Fruit fly (Drosophila melanogaster) whole organism, pupa: ENCODE results near the gene CG4766.

Experiments used
- CG10348 ChIP-seq: fragments of 200-800 bp; sonication (Bioruptor generic); IDR thresholded peaks from 2 replicates; pipeline ENCODE4 v1.3.6; 2022; ENCODE audit warnings: missing biosample characterization, missing genetic modification characterization
- CG12605 ChIP-seq: fragments of 200-800 bp; sonication (Bioruptor generic); IDR thresholded peaks from 2 replicates; pipeline ENCODE4 v1.3.6; 2022; ENCODE audit warnings: missing biosample characterization, missing genetic modification characterization
- CG17806 ChIP-seq: fragments of 200-800 bp; sonication (Bioruptor generic); optimal IDR thresholded peaks from 2 replicates; lab custom pipeline; 2018; ENCODE audit warnings: missing biosample characterization, mild to moderate bottlenecking, missing genetic modification characterization, moderate library complexity
- CG4496 ChIP-seq: fragments of 200-800 bp; sonication (Bioruptor generic); IDR thresholded peaks from 3 replicates; pipeline ENCODE4 v1.3.6; 2022; ENCODE audit warnings: missing biosample characterization, missing genetic modification characterization
- CG8301 ChIP-seq: fragments of 200-800 bp; sonication (Bioruptor generic); optimal IDR thresholded peaks from 2 replicates; lab custom pipeline; 2018; ENCODE audit warnings: missing biosample characterization, mild to moderate bottlenecking, missing genetic modification characterization
- CG9948 ChIP-seq: fragments of 200-800 bp; sonication (Bioruptor generic); optimal IDR thresholded peaks from 2 replicates; lab custom pipeline; 2018; ENCODE audit warnings: missing biosample characterization, mild to moderate bottlenecking, missing genetic modification characterization, moderate library complexity
- D1 ChIP-seq: fragments of 200-800 bp; sonication (Bioruptor generic); optimal IDR thresholded peaks from 2 replicates; lab custom pipeline; 2018; ENCODE audit warnings: missing biosample characterization, mild to moderate bottlenecking, missing genetic modification characterization, moderate library complexity
- EcR ChIP-seq: fragments of 200-800 bp; sonication (Bioruptor generic); optimal IDR thresholded peaks from 3 replicates; lab custom pipeline; 2019; ENCODE audit warnings: missing biosample characterization, missing genetic modification characterization, mild to moderate bottlenecking, moderate library complexity, missing genetic modification reagents
- Pif1A ChIP-seq: fragments of 200-800 bp; sonication (Bioruptor generic); optimal IDR thresholded peaks from 3 replicates; lab custom pipeline; 2016; ENCODE audit warnings: missing biosample characterization, missing genetic modification characterization
- Snoo ChIP-seq: fragments of 200-800 bp; sonication (Bioruptor generic); optimal IDR thresholded peaks from 3 replicates; lab custom pipeline; 2017; ENCODE audit warnings: missing biosample characterization, mild to moderate bottlenecking, missing genetic modification characterization, inconsistent platforms
- fd96Ca ChIP-seq: fragments of 200-800 bp; sonication (Bioruptor generic); IDR thresholded peaks from 3 replicates; pipeline ENCODE4 v1.3.6; 2022; ENCODE audit warnings: missing biosample characterization, missing genetic modification characterization
- gl ChIP-seq: fragments of 200-800 bp; sonication (Bioruptor generic); optimal IDR thresholded peaks from 2 replicates; lab custom pipeline; 2018; ENCODE audit warnings: missing biosample characterization, mild to moderate bottlenecking, missing genetic modification characterization
- rn ChIP-seq: fragments of 200-800 bp; sonication (Bioruptor generic); IDR thresholded peaks from 2 replicates; pipeline ENCODE4 v1.3.6; 2022; ENCODE audit warnings: missing biosample characterization, missing genetic modification characterization

DNA sequence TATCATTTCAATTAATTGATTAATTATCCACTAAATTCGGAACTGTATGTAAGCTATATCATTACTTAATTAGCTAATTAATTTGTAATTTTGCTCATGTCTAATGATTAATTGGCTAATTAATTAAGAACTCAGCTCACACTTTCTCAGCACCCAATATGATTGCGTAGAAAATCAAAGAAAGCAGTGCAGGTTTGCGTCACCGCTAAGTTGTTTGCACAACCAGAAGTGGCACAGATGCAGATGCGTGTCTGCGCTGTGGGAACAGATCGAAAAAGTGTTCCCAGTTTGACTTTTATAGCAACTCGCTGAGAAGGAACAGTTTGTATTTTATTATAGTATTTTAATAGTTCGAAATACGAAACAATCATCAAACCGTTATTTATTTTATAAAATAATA, 8.5 kb downstream of the CG4766 start:
- no peak for TF ChIP-seq Pif1A (GFP tag; lab: Kevin White, UChicago)
- TF ChIP-seq Snoo (tag; lab: Kevin White, UChicago) = no peak
- TF ChIP-seq CG12605 (GFP tag; lab: Robert Waterston, UW) = no peak
- TF ChIP-seq D1 (tag; lab: Kevin White, UChicago) = peak; percentile 9
- no peak for TF ChIP-seq gl (tag; lab: Kevin White, UChicago)
- no peak for TF ChIP-seq CG9948 (tag; lab: Kevin White, UChicago)
- TF ChIP-seq fd96Ca = no peak
- TF ChIP-seq CG17806 = no peak
- TF ChIP-seq CG8301 (tag; lab: Kevin White, UChicago) = no peak
- no peak for TF ChIP-seq rn
- TF ChIP-seq EcR (GFP tag; lab: Kevin White, UChicago) = no peak
- TF ChIP-seq CG4496 (GFP tag; lab: Robert Waterston, UW) = no peak
- TF ChIP-seq CG10348 (GFP tag; lab: Robert Waterston, UW) = no peak
